Worm (Caenorhabditis elegans) whole organism, young adult: Measurements from ENCODE around the gene wrm-1.

Experiments used
- B0261.1 ChIP-seq: sonication (generic microtip); optimal IDR thresholded peaks from 2 replicates; lab custom pipeline; 2016; ENCODE audit warnings: mild to moderate bottlenecking, missing genetic modification characterization, moderate library complexity, missing compliant biosample characterization
- D2030.7 ChIP-seq: fragments of 200-800 bp; sonication (Bioruptor generic); IDR thresholded peaks from 2 replicates; pipeline ENCODE4 v1.3.6; 2022; ENCODE audit warnings: missing genetic modification reagents, missing genetic modification characterization, missing compliant biosample characterization
- F10E7.11 ChIP-seq: sonication (generic microtip); optimal IDR thresholded peaks from 2 replicates; lab custom pipeline; 2017; ENCODE audit warnings: mild to moderate bottlenecking, missing genetic modification characterization, moderate library complexity, missing compliant biosample characterization
- F33H1.4 ChIP-seq: fragments of 200-800 bp; sonication (Bioruptor generic); IDR thresholded peaks from 2 replicates; pipeline ENCODE4 v1.3.6; 2022; ENCODE audit warnings: missing genetic modification reagents, missing genetic modification characterization, missing compliant biosample characterization
- K12H6.12 ChIP-seq: fragments of 200-800 bp; sonication (Bioruptor generic); optimal IDR thresholded peaks from 2 replicates; lab custom pipeline; 2018; ENCODE audit warnings: mild to moderate bottlenecking, missing genetic modification characterization, missing compliant biosample characterization
- T26A5.8 ChIP-seq: sonication (generic microtip); optimal IDR thresholded peaks from 2 replicates; lab custom pipeline; 2016; ENCODE audit warnings: missing genetic modification characterization, missing compliant biosample characterization
- Y56A3A.18 ChIP-seq: fragments of 200-800 bp; sonication (Bioruptor generic); IDR thresholded peaks from 2 replicates; pipeline ENCODE4 v1.3.6; 2022; ENCODE audit warnings: missing genetic modification reagents, missing genetic modification characterization, missing compliant biosample characterization
- Y79H2A.3 ChIP-seq: fragments of 200-800 bp; sonication (Bioruptor generic); conservative IDR thresholded peaks from 2 replicates; pipeline ENCODE4 v1.3.6; 2022; ENCODE audit warnings: missing genetic modification reagents, missing genetic modification characterization, missing compliant biosample characterization
- Y95B8A.8 ChIP-seq: fragments of 200-800 bp; sonication (Bioruptor generic); IDR thresholded peaks from 2 replicates; pipeline ENCODE4 v1.3.6; 2022; ENCODE audit warnings: missing genetic modification reagents, missing genetic modification characterization, missing compliant biosample characterization
- ZK185.1 ChIP-seq: sonication (generic microtip); optimal IDR thresholded peaks from 2 replicates; lab custom pipeline; 2016; ENCODE audit warnings: mild to moderate bottlenecking, missing genetic modification characterization, missing compliant biosample characterization; ENCODE audit not compliant: poor library complexity, severe bottlenecking
- ama-1 ChIP-seq, 3 experiments: fragments of 150-350 bp in 1 of 3; sonication (generic microtip) in 2 of 3; optimal IDR thresholded peaks; 2 replicates each; lab custom pipeline; 2014 to 2018; ENCODE audit warnings: missing biosample characterization in 2 of 3, missing genetic modification characterization in 2 of 3, missing genetic modification reagents in 2 of 3
- aptf-3 ChIP-seq: fragments of 200-800 bp; sonication (Bioruptor generic); IDR thresholded peaks from 2 replicates; pipeline ENCODE4 v1.3.6; 2022; ENCODE audit warnings: missing genetic modification characterization, missing compliant biosample characterization
- attf-3 ChIP-seq: fragments of 200-800 bp; sonication (Bioruptor generic); conservative IDR thresholded peaks from 2 replicates; pipeline ENCODE4 v1.3.6; 2022; ENCODE audit warnings: missing genetic modification reagents, missing genetic modification characterization, missing compliant biosample characterization
- attf-5 ChIP-seq: fragments of 200-800 bp; sonication (Bioruptor generic); optimal IDR thresholded peaks from 2 replicates; lab custom pipeline; 2018; ENCODE audit warnings: mild to moderate bottlenecking, missing genetic modification characterization, missing compliant biosample characterization
- ccch-3 ChIP-seq: fragments of 200-800 bp; sonication (Bioruptor generic); optimal IDR thresholded peaks from 2 replicates; lab custom pipeline; 2018; ENCODE audit warnings: mild to moderate bottlenecking, missing genetic modification characterization, missing compliant biosample characterization
- cebp-1 ChIP-seq, 2 experiments: fragments of 200-800 bp in 1 of 2; sonication (Bioruptor generic) in 1 of 2; sonication (generic microtip) in 1 of 2; IDR thresholded peaks in 1 of 2; optimal IDR thresholded peaks in 1 of 2; 2 replicates each; pipeline versions ENCODE4 v1.3.6 to Lab custom; 2017 to 2022; ENCODE audit warnings: missing compliant biosample characterization in 2 of 2, missing genetic modification characterization in 2 of 2, mild to moderate bottlenecking in 1 of 2, missing genetic modification reagents in 1 of 2, moderate library complexity in 1 of 2
- ceh-27 ChIP-seq: fragments of 200-800 bp; sonication (Bioruptor generic); optimal IDR thresholded peaks from 2 replicates; lab custom pipeline; 2018; ENCODE audit warnings: mild to moderate bottlenecking, missing genetic modification characterization, moderate library complexity, missing compliant biosample characterization
- ceh-91 ChIP-seq: fragments of 200-800 bp; sonication (Bioruptor generic); IDR thresholded peaks from 2 replicates; pipeline ENCODE4 v1.3.6; 2022; ENCODE audit warnings: missing genetic modification reagents, missing genetic modification characterization, missing compliant biosample characterization
- dpff-1 ChIP-seq: sonication (generic microtip); optimal IDR thresholded peaks from 2 replicates; lab custom pipeline; 2017; ENCODE audit warnings: mild to moderate bottlenecking, missing genetic modification characterization, missing compliant biosample characterization
- dpl-1 ChIP-seq: fragments of 150-350 bp; optimal IDR thresholded peaks from 2 replicates; lab custom pipeline; 2014; ENCODE audit warnings: missing biosample characterization, missing genetic modification reagents, missing genetic modification characterization
- efl-1 ChIP-seq: fragments of 150-350 bp; optimal IDR thresholded peaks from 2 replicates; lab custom pipeline; 2014; ENCODE audit warnings: missing biosample characterization, missing genetic modification reagents, missing genetic modification characterization
- fkh-3 ChIP-seq: sonication (generic microtip); optimal IDR thresholded peaks from 2 replicates; lab custom pipeline; 2016; ENCODE audit warnings: mild to moderate bottlenecking, missing genetic modification characterization, missing compliant biosample characterization
- hmg-1.2 ChIP-seq: fragments of 200-800 bp; sonication (Bioruptor generic); IDR thresholded peaks from 2 replicates; pipeline ENCODE4 v1.3.6; 2022; ENCODE audit warnings: missing genetic modification reagents, missing genetic modification characterization, missing compliant biosample characterization
- lag-1 ChIP-seq: fragments of 200-800 bp; sonication (Bioruptor generic); IDR thresholded peaks from 2 replicates; pipeline ENCODE4 v1.3.6; 2022; ENCODE audit warnings: missing genetic modification reagents, missing genetic modification characterization, missing compliant biosample characterization
- let-526 ChIP-seq: fragments of 200-800 bp; sonication (Bioruptor generic); IDR thresholded peaks from 2 replicates; pipeline ENCODE4 v1.3.6; 2022; ENCODE audit warnings: missing genetic modification reagents, missing genetic modification characterization, missing compliant biosample characterization
- lin-54 ChIP-seq: fragments of 200-800 bp; sonication (Bioruptor generic); optimal IDR thresholded peaks from 2 replicates; lab custom pipeline; 2018; ENCODE audit warnings: mild to moderate bottlenecking, missing genetic modification characterization, missing compliant biosample characterization
- lir-1 ChIP-seq: fragments of 200-800 bp; sonication (Bioruptor generic); conservative IDR thresholded peaks from 2 replicates; pipeline ENCODE4 v1.3.6; 2022; ENCODE audit warnings: missing genetic modification reagents, missing genetic modification characterization, missing compliant biosample characterization
- lsl-1 ChIP-seq: fragments of 200-800 bp; sonication (Bioruptor generic); optimal IDR thresholded peaks from 2 replicates; lab custom pipeline; 2018; ENCODE audit warnings: mild to moderate bottlenecking, missing genetic modification characterization, moderate library complexity, missing compliant biosample characterization
- madf-3 ChIP-seq: fragments of 200-800 bp; sonication (Bioruptor generic); IDR thresholded peaks from 2 replicates; pipeline ENCODE4 v1.3.6; 2022; ENCODE audit warnings: missing genetic modification reagents, missing genetic modification characterization, missing compliant biosample characterization
- madf-6 ChIP-seq: fragments of 200-800 bp; sonication (Bioruptor generic); IDR thresholded peaks from 2 replicates; pipeline ENCODE4 v1.3.6; 2022; ENCODE audit warnings: missing genetic modification reagents, missing genetic modification characterization, missing compliant biosample characterization
- madf-8 ChIP-seq: fragments of 200-800 bp; sonication (Bioruptor generic); conservative IDR thresholded peaks from 2 replicates; pipeline ENCODE4 v1.3.6; 2022; ENCODE audit warnings: missing genetic modification reagents, missing genetic modification characterization, missing compliant biosample characterization
- mcd-1 ChIP-seq: fragments of 200-800 bp; sonication (Bioruptor generic); IDR thresholded peaks from 2 replicates; pipeline ENCODE4 v1.3.6; 2022; ENCODE audit warnings: missing genetic modification reagents, missing genetic modification characterization, missing compliant biosample characterization
- mxl-1 ChIP-seq: sonication (generic microtip); optimal IDR thresholded peaks from 2 replicates; lab custom pipeline; 2016; ENCODE audit warnings: missing genetic modification characterization, missing compliant biosample characterization
- nhr-80 ChIP-seq: sonication (generic microtip); optimal IDR thresholded peaks from 2 replicates; lab custom pipeline; 2016; ENCODE audit warnings: missing genetic modification characterization, missing compliant biosample characterization
- rpc-1 ChIP-seq, 2 experiments: fragments of 150-350 bp in 1 of 2; sonication (generic microtip) in 1 of 2; optimal IDR thresholded peaks; 2 replicates each; lab custom pipeline; 2014 to 2018; ENCODE audit warnings: missing biosample characterization in 1 of 2, missing genetic modification characterization in 1 of 2, missing genetic modification reagents in 1 of 2, missing genotype in 1 of 2
- sdz-38 ChIP-seq: sonication (generic microtip); optimal IDR thresholded peaks from 2 replicates; lab custom pipeline; 2016; ENCODE audit warnings: missing genotype, missing genetic modification characterization, missing compliant biosample characterization
- sea-2 ChIP-seq: fragments of 200-800 bp; sonication (Bioruptor generic); IDR thresholded peaks from 2 replicates; pipeline ENCODE4 v1.3.6; 2022; ENCODE audit warnings: missing genetic modification characterization, missing compliant biosample characterization
- snpc-1.1 ChIP-seq: sonication (generic microtip); optimal IDR thresholded peaks from 2 replicates; lab custom pipeline; 2017; ENCODE audit warnings: missing genetic modification characterization, mild to moderate bottlenecking, missing compliant biosample characterization, antibody characterized with exemption, moderate library complexity, missing genotype, missing genetic modification reagents; ENCODE audit not compliant: insufficient read depth
- snpc-3.4 ChIP-seq: sonication (generic microtip); optimal IDR thresholded peaks from 2 replicates; lab custom pipeline; 2017; ENCODE audit warnings: missing genetic modification characterization, mild to moderate bottlenecking, missing compliant biosample characterization, antibody characterized with exemption, moderate library complexity, missing genotype, missing genetic modification reagents
- snpc-4 ChIP-seq, 5 experiments: fragments of 150-350 bp in 1 of 5; sonication (generic microtip) in 4 of 5; optimal IDR thresholded peaks; 2 replicates each; lab custom pipeline; 2014 to 2018; ENCODE audit warnings: missing genetic modification characterization in 5 of 5, missing biosample characterization in 3 of 5, antibody characterized with exemption in 2 of 5, mild to moderate bottlenecking in 2 of 5, missing compliant biosample characterization in 2 of 5, missing genotype in 2 of 5, moderate library complexity in 2 of 5, missing genetic modification reagents in 1 of 5
- unc-62 ChIP-seq: fragments of 150-350 bp; optimal IDR thresholded peaks from 2 replicates; lab custom pipeline; 2014; ENCODE audit warnings: missing biosample characterization, missing genetic modification reagents, missing genetic modification characterization
- zim-3 ChIP-seq: sonication (generic microtip); optimal IDR thresholded peaks from 2 replicates; lab custom pipeline; 2017; ENCODE audit warnings: mild to moderate bottlenecking, missing genetic modification characterization, moderate library complexity, missing compliant biosample characterization

wrm-1 gene

DNA sequence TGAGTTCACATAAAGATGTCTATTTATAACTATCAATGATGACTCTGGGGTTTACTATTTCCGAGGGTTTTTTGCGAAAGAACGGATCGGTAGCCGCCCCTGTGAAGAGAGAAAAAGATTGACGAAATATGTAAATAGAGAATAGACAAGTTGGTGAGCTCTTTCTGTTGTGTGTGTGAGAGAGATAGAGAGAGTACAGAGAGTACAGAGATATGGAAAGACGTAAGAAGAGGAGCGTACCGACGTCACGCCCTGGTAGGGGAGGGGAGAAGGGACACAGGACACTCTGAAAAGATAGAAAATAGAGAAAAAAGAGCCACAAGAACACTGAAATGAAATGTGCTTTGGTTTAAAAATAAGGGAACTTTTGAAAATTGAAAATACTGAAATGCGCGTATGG, 34.4 kb upstream of the wrm-1 start:
- TF ChIP-seq K12H6.12 (tag; lab: Kevin White, UChicago) (peak; percentile 47), snpc-4 (GFP tag; optimal IDR thresholded peaks at IDR 0.05; lab: Kevin White, UChicago) (no peak), snpc-4 (tag; optimal IDR thresholded peaks at IDR 0.05; lab: Kevin White, UChicago) (no peak), hmg-1.2 (peak; percentile 44; the same call in 1 of the 2 replicates), ccch-3 (GFP tag; lab: Kevin White, UChicago) (no peak), nhr-80 (tag; lab: Kevin White, UChicago) (peak; percentile 40), cebp-1 (GFP tag; IDR thresholded peaks at IDR 0.05; lab: Robert Waterston, UW) (no peak), cebp-1 (tag; optimal IDR thresholded peaks at IDR 0.05; lab: Kevin White, UChicago) (peak; percentile 67), Y95B8A.8 (no peak), unc-62 (GFP tag; lab: Kevin White, UChicago) (no peak), ZK185.1 (tag; lab: Kevin White, UChicago) (peak; percentile 6), attf-3 (0 out of 2 replicates have a peak, but pooled peaks have one; percentile 13), fkh-3 (no peak), attf-5 (GFP tag; lab: Kevin White, UChicago) (peak; percentile 5)
- TF ChIP-seq, all 124 proteins: peak for 7

- TF ChIP-seq ceh-27 (GFP tag; lab: Kevin White, UChicago), result no peak
- TF ChIP-seq F10E7.11 (tag; lab: Kevin White, UChicago), result no peak
- no peak for TF ChIP-seq rpc-1 (optimal IDR thresholded peaks at IDR 0.05; lab: Kevin White, UChicago)
- TF ChIP-seq rpc-1 (tag; optimal IDR thresholded peaks at IDR 0.05; lab: Kevin White, UChicago), result no peak
- TF ChIP-seq lag-1 (GFP tag; lab: Robert Waterston, UW), result no peak
- TF ChIP-seq T26A5.8 (tag; lab: Kevin White, UChicago), result no peak
- no peak for TF ChIP-seq madf-6 (GFP tag; lab: Robert Waterston, UW)
- no peak for TF ChIP-seq dpff-1
- TF ChIP-seq B0261.1, result no peak
- TF ChIP-seq madf-3 (GFP tag; lab: Robert Waterston, UW), result no peak
- TF ChIP-seq sea-2 (GFP tag; lab: Robert Waterston, UW), result no peak
- no peak for TF ChIP-seq lir-1 (GFP tag; lab: Robert Waterston, UW)
- no peak for TF ChIP-seq nhr-80 (tag; lab: Kevin White, UChicago)
Observed at ce11 chrIII:5691826-5692225, 30.8 kb upstream of the wrm-1 start.

DNA sequence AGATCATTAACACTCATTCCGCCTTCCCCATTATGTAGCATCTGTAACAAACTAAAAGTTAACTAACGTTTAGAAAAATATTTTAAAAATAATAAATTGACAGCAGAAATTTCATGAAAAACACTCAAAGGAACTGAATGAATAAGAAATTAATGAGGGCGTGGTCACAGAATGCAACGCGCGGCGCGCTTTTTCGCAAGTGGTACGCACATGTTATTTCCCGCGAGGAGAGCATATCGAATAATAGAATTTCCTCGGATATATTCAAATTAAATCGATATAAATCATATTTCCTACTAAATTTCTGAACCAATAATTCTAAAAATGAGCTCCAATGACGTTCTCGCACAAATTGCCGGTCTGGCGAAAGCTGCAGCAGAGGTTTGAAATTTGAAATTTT, 30.0 kb upstream of the wrm-1 start, which contains the start of the genes abi-1 and arle-14:
abi-1 (minus strand) TSS at position 51 of the 400 bp plus-strand sequence.
arle-14 (plus strand) TSS at position 217 of the 400 bp plus-strand sequence.
- TF ChIP-seq snpc-1.1 (tag; lab: Kevin White, UChicago) (peak; percentile 51), madf-6 (GFP tag; lab: Robert Waterston, UW) (peak; percentile 75; the same call in 1 of the 2 replicates), D2030.7 (GFP tag; lab: Robert Waterston, UW) (peak; percentile 16; the same call in 1 of the 2 replicates), Y79H2A.3 (no peak), let-526 (GFP tag; lab: Robert Waterston, UW) (no peak), madf-8 (GFP tag; lab: Robert Waterston, UW) (0 out of 2 replicates have a peak, but pooled peaks have one; percentile 18), aptf-3 (no peak), efl-1 (GFP tag; lab: Kevin White, UChicago) (peak; percentile 81), mxl-1 (no peak), ceh-91 (0 out of 2 replicates have a peak, but pooled peaks have one; percentile 16), zim-3 (no peak), Y56A3A.18 (GFP tag; lab: Robert Waterston, UW) (no peak), F33H1.4 (GFP tag; lab: Robert Waterston, UW) (peak; percentile 43; the same call in 1 of the 2 replicates), ama-1 (optimal IDR thresholded peaks at IDR 0.05; lab: Kevin White, UChicago) (no peak), ama-1 (GFP tag; optimal IDR thresholded peaks at IDR 0.05; lab: Kevin White, UChicago) (no peak), lsl-1 (GFP tag; lab: Kevin White, UChicago) (peak; percentile 33), sdz-38 (tag; lab: Kevin White, UChicago) (no peak), mcd-1 (GFP tag; lab: Robert Waterston, UW) (0 out of 2 replicates have a peak, but pooled peaks have one; percentile 25), lin-54 (GFP tag; lab: Kevin White, UChicago) (peak; percentile 7), snpc-3.4 (peak; percentile 29), dpl-1 (GFP tag; lab: Kevin White, UChicago) (peak; percentile 23)
- TF ChIP-seq, all 124 proteins: peak for 12
